Worm (Caenorhabditis elegans) whole organism, mixed stage, embryonic: ENCODE measurements around the gene F59C12.4.

ENCODE experiments used
- M03D4.4 ChIP-seq: sonication (generic microtip); optimal IDR thresholded peaks from 2 replicates; lab custom pipeline; 2017; ENCODE audit warnings: mild to moderate bottlenecking, missing genetic modification characterization, missing compliant biosample characterization
- bed-3 ChIP-seq: fragments of 200-800 bp; sonication (Bioruptor generic); optimal IDR thresholded peaks from 3 replicates; lab custom pipeline; 2018; ENCODE audit warnings: mild to moderate bottlenecking, missing genetic modification characterization, moderate library complexity, missing compliant biosample characterization
- ceh-39 ChIP-seq: fragments of 150-350 bp; optimal IDR thresholded peaks from 2 replicates; lab custom pipeline; 2014; ENCODE audit warnings: missing biosample characterization, missing genetic modification characterization
- ceh-43 ChIP-seq: fragments of 200-800 bp; sonication (Bioruptor generic); optimal IDR thresholded peaks from 2 replicates; lab custom pipeline; 2018; ENCODE audit warnings: mild to moderate bottlenecking, missing genetic modification characterization, moderate library complexity, missing compliant biosample characterization
- ceh-83 ChIP-seq: fragments of 200-800 bp; sonication (Bioruptor generic); optimal IDR thresholded peaks from 2 replicates; lab custom pipeline; 2018; ENCODE audit warnings: mild to moderate bottlenecking, missing genetic modification characterization, missing compliant biosample characterization
- ces-1 ChIP-seq: fragments of 150-350 bp; optimal IDR thresholded peaks from 2 replicates; lab custom pipeline; 2014; ENCODE audit warnings: missing biosample characterization, missing genetic modification reagents, missing genetic modification characterization
- cnd-1 ChIP-seq: fragments of 200-800 bp; sonication (Bioruptor generic); optimal IDR thresholded peaks from 2 replicates; lab custom pipeline; 2018; ENCODE audit warnings: mild to moderate bottlenecking, missing genetic modification characterization, missing compliant biosample characterization
- elt-1 ChIP-seq: sonication (generic microtip); optimal IDR thresholded peaks from 2 replicates; lab custom pipeline; 2017; ENCODE audit warnings: missing genetic modification characterization, mild to moderate bottlenecking, missing compliant biosample characterization, antibody characterized with exemption, moderate library complexity, borderline replicate concordance; ENCODE audit not compliant: insufficient read depth
- elt-3 ChIP-seq: fragments of 150-350 bp; optimal IDR thresholded peaks from 2 replicates; lab custom pipeline; 2014; ENCODE audit warnings: missing biosample characterization, missing genetic modification characterization
- flh-1 ChIP-seq: fragments of 200-800 bp; sonication (Bioruptor generic); optimal IDR thresholded peaks from 2 replicates; lab custom pipeline; 2018; ENCODE audit warnings: mild to moderate bottlenecking, missing genetic modification characterization, moderate library complexity, missing compliant biosample characterization
- ham-2 ChIP-seq: fragments of 200-800 bp; sonication (Bioruptor generic); optimal IDR thresholded peaks from 2 replicates; lab custom pipeline; 2018; ENCODE audit warnings: mild to moderate bottlenecking, missing genetic modification characterization, missing compliant biosample characterization
- hlh-1 ChIP-seq: fragments of 150-350 bp; optimal IDR thresholded peaks from 2 replicates; lab custom pipeline; 2014; ENCODE audit warnings: missing biosample characterization, missing genetic modification reagents, missing genetic modification characterization
- lin-32 ChIP-seq: fragments of 200-800 bp; sonication (Bioruptor generic); optimal IDR thresholded peaks from 2 replicates; lab custom pipeline; 2018; ENCODE audit warnings: mild to moderate bottlenecking, missing genetic modification characterization, missing compliant biosample characterization
- lsy-2 ChIP-seq: fragments of 150-350 bp; optimal IDR thresholded peaks from 2 replicates; lab custom pipeline; 2014; ENCODE audit warnings: missing biosample characterization, missing genetic modification characterization
- mab-5 ChIP-seq: fragments of 150-350 bp; optimal IDR thresholded peaks from 2 replicates; lab custom pipeline; 2014; ENCODE audit warnings: missing biosample characterization, missing genetic modification characterization
- mep-1 ChIP-seq: fragments of 150-350 bp; optimal IDR thresholded peaks from 2 replicates; lab custom pipeline; 2017; ENCODE audit warnings: missing biosample characterization, missing genetic modification reagents, missing genetic modification characterization, inconsistent platforms
- nhr-237 ChIP-seq: fragments of 150-350 bp; optimal IDR thresholded peaks from 2 replicates; lab custom pipeline; 2014; ENCODE audit warnings: missing biosample characterization, missing genetic modification characterization
- nhr-28 ChIP-seq: fragments of 150-350 bp; optimal IDR thresholded peaks from 2 replicates; lab custom pipeline; 2014; ENCODE audit warnings: missing biosample characterization, missing genetic modification characterization
- nhr-76 ChIP-seq: sonication (generic microtip); optimal IDR thresholded peaks from 2 replicates; lab custom pipeline; 2017; ENCODE audit warnings: missing biosample characterization, missing genetic modification characterization
- pha-4 ChIP-seq: fragments of 150-350 bp; optimal IDR thresholded peaks from 2 replicates; lab custom pipeline; 2018; ENCODE audit warnings: missing biosample characterization, missing genetic modification reagents, missing genetic modification characterization
- sem-2 ChIP-seq: fragments of 200-800 bp; sonication (Bioruptor generic); optimal IDR thresholded peaks from 2 replicates; lab custom pipeline; 2018; ENCODE audit warnings: mild to moderate bottlenecking, missing genetic modification characterization, missing compliant biosample characterization
- snpc-4 ChIP-seq: fragments of 150-350 bp; optimal IDR thresholded peaks from 2 replicates; lab custom pipeline; 2014; ENCODE audit warnings: missing biosample characterization, missing genetic modification characterization
- unc-120 ChIP-seq: sonication (generic microtip); optimal IDR thresholded peaks from 2 replicates; lab custom pipeline; 2017; ENCODE audit warnings: missing genetic modification characterization, missing compliant biosample characterization; ENCODE audit not compliant: poor library complexity, severe bottlenecking
- unc-39 ChIP-seq: fragments of 150-350 bp; optimal IDR thresholded peaks from 2 replicates; lab custom pipeline; 2014; ENCODE audit warnings: missing biosample characterization, missing genetic modification characterization
- zip-8 ChIP-seq: fragments of 150-350 bp; optimal IDR thresholded peaks from 2 replicates; lab custom pipeline; 2014; ENCODE audit warnings: missing biosample characterization, missing genetic modification characterization
- ztf-11 ChIP-seq: fragments of 150-350 bp; optimal IDR thresholded peaks from 2 replicates; lab custom pipeline; 2014; ENCODE audit warnings: missing biosample characterization, missing genetic modification characterization

Gene F59C12.4

ce11 chrX:16558776-16559175 lies 43.6 kb downstream of the F59C12.4 start:
- TF ChIP-seq elt-1: no peak
- no peak for TF ChIP-seq zip-8 (tag; lab: Kevin White, UChicago)
- TF ChIP-seq elt-3 (tag; lab: Kevin White, UChicago): no peak
- no peak for TF ChIP-seq nhr-76 (tag; lab: Kevin White, UChicago)
- TF ChIP-seq bed-3: no peak
- peak; percentile 24 for TF ChIP-seq ceh-83 (GFP tag; lab: Kevin White, UChicago)
- TF ChIP-seq unc-120 (tag; lab: Kevin White, UChicago): no peak
- TF ChIP-seq M03D4.4 (tag; lab: Kevin White, UChicago): peak; percentile 30
- TF ChIP-seq, all 35 proteins: peak for 2

ce11 chrX:16558117-16558516 lies 44.3 kb downstream of the F59C12.4 start, which contains the start of gene K08B5.1:
TSS of gene K08B5.1 (plus strand) at chrX:16558434.
- no peak for TF ChIP-seq ceh-39
- TF ChIP-seq nhr-237 (tag; lab: Kevin White, UChicago): no peak
- no peak for TF ChIP-seq zip-8 (tag; lab: Kevin White, UChicago)
- no peak for TF ChIP-seq snpc-4 (tag; lab: Kevin White, UChicago)
- TF ChIP-seq mab-5: no peak
- TF ChIP-seq elt-3 (tag; lab: Kevin White, UChicago): no peak
- TF ChIP-seq ceh-43 (GFP tag; lab: Kevin White, UChicago): no peak
- no peak for TF ChIP-seq lsy-2 (tag; lab: Kevin White, UChicago)
- no peak for TF ChIP-seq M03D4.4 (tag; lab: Kevin White, UChicago)
- TF ChIP-seq nhr-28: no peak

DNA sequence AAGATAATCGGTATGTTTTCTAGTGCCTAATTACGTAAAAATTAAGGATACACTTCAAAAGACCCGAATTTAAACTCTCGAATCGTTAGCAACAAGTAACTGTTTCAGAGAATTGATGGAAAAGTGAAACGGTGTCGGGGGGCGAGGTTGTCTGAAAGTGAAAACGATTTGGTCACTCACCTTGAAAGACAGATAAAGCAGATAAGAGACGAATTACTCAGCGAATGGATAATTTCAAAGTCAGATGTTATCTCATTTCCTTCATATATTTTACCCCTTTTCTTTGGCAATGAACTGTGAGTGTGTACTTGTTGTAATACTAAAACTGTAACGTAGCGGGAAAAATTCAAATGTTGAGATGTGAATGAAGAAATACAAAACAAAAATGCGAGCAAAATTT lies 46.7 kb downstream of the F59C12.4 start:
- no peak for TF ChIP-seq ces-1 (GFP tag; lab: Kevin White, UChicago)
- no peak for TF ChIP-seq lsy-2 (tag; lab: Kevin White, UChicago)
- no peak for TF ChIP-seq elt-3 (tag; lab: Kevin White, UChicago)
- TF ChIP-seq ztf-11: no peak
- no peak for TF ChIP-seq flh-1 (GFP tag; lab: Kevin White, UChicago)
- TF ChIP-seq sem-2: no peak
- no peak for TF ChIP-seq nhr-28
- no peak for TF ChIP-seq mab-5
- TF ChIP-seq ham-2 (GFP tag; lab: Kevin White, UChicago): no peak
- TF ChIP-seq cnd-1 (tag; lab: Kevin White, UChicago): no peak
- TF ChIP-seq lin-32 (GFP tag; lab: Kevin White, UChicago): no peak
- no peak for TF ChIP-seq M03D4.4 (tag; lab: Kevin White, UChicago)
- TF ChIP-seq nhr-237 (tag; lab: Kevin White, UChicago): no peak

DNA sequence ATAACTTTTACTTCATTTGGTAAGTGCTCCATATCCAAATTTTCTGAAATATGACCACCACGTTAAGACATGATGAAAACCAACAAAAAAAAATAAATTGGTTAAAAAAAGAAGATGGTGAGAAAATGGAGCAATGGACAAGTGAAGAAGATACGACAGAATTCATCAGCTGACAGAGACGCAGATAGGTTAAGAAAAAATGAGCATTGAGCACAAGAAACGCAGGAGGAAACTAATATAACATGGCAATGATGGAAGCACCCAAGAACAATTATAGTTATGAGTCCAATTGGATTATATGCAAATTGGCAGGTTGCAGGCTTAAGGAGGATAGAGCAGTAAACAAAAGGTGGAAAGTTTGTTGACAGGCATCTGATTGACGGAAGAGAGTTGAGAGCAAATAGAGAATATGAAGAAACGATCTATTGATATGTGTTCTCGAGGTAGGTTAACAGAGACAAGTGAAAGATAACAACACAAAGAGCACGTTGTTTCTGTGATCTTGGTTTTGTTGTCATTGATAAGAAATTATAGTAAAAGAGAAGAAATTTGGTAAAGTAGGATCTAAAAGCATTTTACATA lies 48.5 kb downstream of the F59C12.4 start, which contains the start of gene K08B5.2:
K08B5.2 (minus strand) TSS at position 43 of the 582 bp plus-strand sequence.
- TF ChIP-seq ces-1 (GFP tag; lab: Kevin White, UChicago) (peak; percentile 90), unc-39 (tag; lab: Kevin White, UChicago) (no peak), unc-120 (tag; lab: Kevin White, UChicago) (peak; percentile 15), mep-1 (tag; lab: Kevin White, UChicago) (no peak), hlh-1 (tag; lab: Kevin White, UChicago) (no peak), zip-8 (tag; lab: Kevin White, UChicago) (no peak), pha-4 (tag; lab: Kevin White, UChicago) (peak; percentile 2)
